Fruit fly (Drosophila melanogaster): ENCODE data around the gene CG14367.
A peak's percentile ranks its signal among the peaks of the same experiment; 100 is the strongest.

CG14367 gene

DNA sequence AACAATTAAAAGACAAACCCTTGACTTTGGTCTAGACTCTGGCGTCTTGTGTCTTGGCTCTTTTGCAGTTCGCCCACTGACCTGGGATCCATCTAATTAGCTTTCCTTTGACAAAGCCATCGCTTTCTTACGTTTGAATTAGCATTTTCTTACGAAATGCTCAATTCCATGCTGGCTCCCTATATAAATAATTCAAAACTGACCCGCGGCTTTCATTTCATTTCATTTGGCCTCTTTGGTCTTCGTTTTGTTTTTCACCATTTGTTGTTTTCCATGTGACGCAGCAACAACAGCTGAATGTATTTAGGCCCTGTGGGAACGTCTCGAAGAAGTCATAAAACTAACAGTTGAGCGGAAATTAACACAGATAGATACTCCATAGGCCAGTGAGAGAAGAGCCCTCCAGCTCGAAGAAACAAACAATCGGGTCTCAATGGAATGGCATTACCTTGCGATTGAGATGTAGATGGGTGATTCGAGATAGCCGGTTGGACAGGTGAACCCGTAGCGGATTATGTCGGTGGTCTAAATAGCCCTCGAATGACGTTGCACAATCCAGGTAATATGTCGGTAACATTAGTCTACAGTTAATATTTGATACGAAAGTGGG lies 30.3 kb downstream of the CG14367 start:
- TF ChIP-seq CG12605 (GFP tag; IDR thresholded peaks at IDR 0.05) (no peak), D1 (tag; optimal IDR thresholded peaks at IDR 0.05) (no peak), Ets98B (GFP tag; IDR thresholded peaks at IDR 0.05) (no peak), CG17806 (tag; optimal IDR thresholded peaks at IDR 0.05) (no peak), Pif1B (GFP tag; optimal IDR thresholded peaks at IDR 0.05) (no peak), CG34367 (tag; optimal IDR thresholded peaks at IDR 0.05) (no peak), EcR (GFP tag; optimal IDR thresholded peaks at IDR 0.05) (no peak), CG10348 (GFP tag; IDR thresholded peaks at IDR 0.05) (no peak), CG8159 (tag; optimal IDR thresholded peaks at IDR 0.05) (no peak), Pif1A (GFP tag; optimal IDR thresholded peaks at IDR 0.05) (no peak), CG8301 (tag; optimal IDR thresholded peaks at IDR 0.05) (no peak), fd96Ca (GFP tag; IDR thresholded peaks at IDR 0.05) (no peak), CG13204 (GFP tag; optimal IDR thresholded peaks at IDR 0.05) (no peak)

DNA sequence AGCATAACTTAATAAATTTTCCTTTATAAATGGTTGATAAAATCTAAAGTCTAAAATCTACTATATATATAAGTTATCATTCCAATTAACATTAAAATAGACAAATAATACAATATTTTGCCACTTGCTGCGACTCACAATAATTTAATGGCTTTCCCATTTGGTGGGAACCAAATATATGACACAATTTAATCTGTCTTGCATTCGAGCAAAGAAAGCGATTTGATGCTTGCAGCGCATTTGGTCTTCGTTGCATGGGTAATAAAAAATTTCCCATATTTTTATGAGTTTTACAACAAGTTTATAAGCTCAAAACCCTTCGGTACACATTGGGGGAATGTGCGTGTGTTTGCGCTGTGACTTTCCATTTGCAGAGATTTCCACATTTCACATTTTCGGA lies 32.9 kb downstream of the CG14367 start:
- no peak for TF ChIP-seq CG15710 (tag; optimal IDR thresholded peaks at IDR 0.05)
- TF ChIP-seq CG12605 (GFP tag; IDR thresholded peaks at IDR 0.05): no peak
- no peak for TF ChIP-seq D1 (tag; optimal IDR thresholded peaks at IDR 0.05)
- TF ChIP-seq CG8159 (tag; optimal IDR thresholded peaks at IDR 0.05): no peak
- no peak for TF ChIP-seq Pif1A (GFP tag; optimal IDR thresholded peaks at IDR 0.05)
- TF ChIP-seq CG17806 (tag; optimal IDR thresholded peaks at IDR 0.05): no peak
- TF ChIP-seq rn (GFP tag; IDR thresholded peaks at IDR 0.05): no peak
- no peak for TF ChIP-seq gl (tag; optimal IDR thresholded peaks at IDR 0.05)
- TF ChIP-seq CG14655 (GFP tag; optimal IDR thresholded peaks at IDR 0.05): no peak

DNA sequence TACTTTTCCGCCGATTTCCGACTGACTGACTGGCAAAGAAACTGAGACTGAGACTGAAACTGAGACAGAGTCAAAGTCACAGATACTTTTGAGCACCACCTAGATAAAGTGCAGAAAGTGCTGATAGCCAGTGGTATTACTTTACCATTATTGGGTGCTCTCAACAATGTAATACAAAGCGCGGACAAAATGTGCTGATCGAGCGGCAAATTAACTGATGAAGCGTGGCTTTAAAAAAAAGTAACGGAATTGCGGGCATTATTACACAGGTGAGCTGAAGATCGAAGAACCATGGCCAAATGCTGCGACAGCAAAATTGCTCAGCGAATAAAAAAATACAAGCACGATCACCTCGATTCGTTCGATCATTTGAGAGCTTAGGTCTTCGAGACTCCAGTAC lies 35.0 kb downstream of the CG14367 start:
- no peak for TF ChIP-seq Ets98B (GFP tag; IDR thresholded peaks at IDR 0.05)
- no peak for TF ChIP-seq Snoo (tag; optimal IDR thresholded peaks at IDR 0.05)
- no peak for TF ChIP-seq CG9948 (tag; optimal IDR thresholded peaks at IDR 0.05)
- TF ChIP-seq CG12605 (GFP tag; IDR thresholded peaks at IDR 0.05): no peak
- no peak for TF ChIP-seq fd96Ca (GFP tag; IDR thresholded peaks at IDR 0.05)
- no peak for TF ChIP-seq CG13204 (GFP tag; optimal IDR thresholded peaks at IDR 0.05)
- no peak for TF ChIP-seq CG14655 (GFP tag; optimal IDR thresholded peaks at IDR 0.05)
- TF ChIP-seq D1 (tag; optimal IDR thresholded peaks at IDR 0.05): no peak
- no peak for TF ChIP-seq gl (tag; optimal IDR thresholded peaks at IDR 0.05)
- no peak for TF ChIP-seq rn (GFP tag; IDR thresholded peaks at IDR 0.05)
- TF ChIP-seq CG4496 (GFP tag; IDR thresholded peaks at IDR 0.05): no peak
- no peak for TF ChIP-seq Pif1B (GFP tag; optimal IDR thresholded peaks at IDR 0.05)
- no peak for TF ChIP-seq CG34367 (tag; optimal IDR thresholded peaks at IDR 0.05)
- TF ChIP-seq CG10348 (GFP tag; IDR thresholded peaks at IDR 0.05): no peak
- no peak for TF ChIP-seq CG32121 (GFP tag; IDR thresholded peaks at IDR 0.05)

DNA sequence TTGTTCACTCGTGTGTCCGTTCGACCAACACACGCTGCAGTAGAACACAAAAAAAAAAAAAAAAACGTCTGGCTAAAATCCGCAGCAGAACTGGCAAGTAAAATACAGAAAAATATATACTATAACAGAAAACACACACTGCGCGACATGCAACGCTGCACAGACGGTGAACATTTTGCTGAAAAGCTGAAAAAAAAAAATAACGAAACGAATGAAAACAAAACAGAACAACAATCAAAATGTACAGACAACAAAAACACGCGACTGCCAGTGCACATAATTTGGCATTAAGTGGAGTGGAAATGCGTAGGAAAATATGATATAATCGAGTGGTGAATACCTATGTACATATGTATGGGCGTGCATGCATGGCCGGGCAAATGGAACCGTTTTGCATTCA lies 36.2 kb downstream of the CG14367 start:
- TF ChIP-seq Snoo (tag; optimal IDR thresholded peaks at IDR 0.05) (no peak), EcR (GFP tag; optimal IDR thresholded peaks at IDR 0.05) (no peak), CG12605 (GFP tag; IDR thresholded peaks at IDR 0.05) (no peak), CG17806 (tag; optimal IDR thresholded peaks at IDR 0.05) (no peak), Ets98B (GFP tag; IDR thresholded peaks at IDR 0.05) (no peak), CG4496 (GFP tag; IDR thresholded peaks at IDR 0.05) (peak; percentile 51; the same call in 1 of the 3 replicates)

DNA sequence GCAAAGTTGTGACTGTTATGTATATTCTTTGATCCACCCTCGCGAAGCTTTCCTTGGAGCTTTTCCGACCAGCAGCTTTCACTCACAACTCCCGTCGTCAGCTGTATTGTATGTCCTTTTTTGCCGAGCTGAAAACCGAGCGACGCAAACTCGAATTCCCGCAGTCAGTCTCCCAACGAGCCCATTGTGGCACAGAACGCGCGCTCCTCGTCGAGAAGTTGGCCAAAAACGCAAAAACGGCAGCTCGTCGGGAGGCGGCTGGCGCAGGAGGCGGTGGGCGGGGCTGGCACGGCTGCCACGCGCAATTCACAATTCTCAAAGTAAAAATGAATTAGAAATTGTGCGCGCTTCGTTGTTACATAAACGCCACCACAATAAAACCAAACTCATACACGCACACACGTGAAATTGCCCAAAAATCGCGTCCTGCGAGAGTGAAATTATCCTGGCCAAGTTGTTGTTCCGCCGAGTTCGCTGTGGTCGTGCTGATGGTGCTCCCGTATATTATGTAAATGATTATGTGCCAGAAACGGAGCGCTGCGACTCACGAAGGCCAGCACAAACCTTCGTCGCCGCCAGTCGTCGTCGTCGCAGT lies 41.5 kb downstream of the CG14367 start:
- TF ChIP-seq CG17806 (tag; optimal IDR thresholded peaks at IDR 0.05): no peak
- TF ChIP-seq gl (tag; optimal IDR thresholded peaks at IDR 0.05): no peak
- no peak for TF ChIP-seq Pif1B (GFP tag; optimal IDR thresholded peaks at IDR 0.05)
- TF ChIP-seq CG34367 (tag; optimal IDR thresholded peaks at IDR 0.05): no peak
- no peak for TF ChIP-seq CG32121 (GFP tag; IDR thresholded peaks at IDR 0.05)
- TF ChIP-seq CG14655 (GFP tag; optimal IDR thresholded peaks at IDR 0.05): no peak
- no peak for TF ChIP-seq CG13204 (GFP tag; optimal IDR thresholded peaks at IDR 0.05)
- TF ChIP-seq CG9948 (tag; optimal IDR thresholded peaks at IDR 0.05): no peak
- TF ChIP-seq CG4496 (GFP tag; IDR thresholded peaks at IDR 0.05): no peak
- TF ChIP-seq fd96Ca (GFP tag; IDR thresholded peaks at IDR 0.05): no peak
- TF ChIP-seq D1 (tag; optimal IDR thresholded peaks at IDR 0.05): no peak
- TF ChIP-seq Pif1A (GFP tag; optimal IDR thresholded peaks at IDR 0.05): no peak
- TF ChIP-seq EcR (GFP tag; optimal IDR thresholded peaks at IDR 0.05): no peak
- TF ChIP-seq rn (GFP tag; IDR thresholded peaks at IDR 0.05): no peak
- TF ChIP-seq CG10348 (GFP tag; IDR thresholded peaks at IDR 0.05): no peak
- TF ChIP-seq CG8159 (tag; optimal IDR thresholded peaks at IDR 0.05): no peak
- TF ChIP-seq CG8301 (tag; optimal IDR thresholded peaks at IDR 0.05): no peak

All from whole organism, pupa.